Worm (Caenorhabditis elegans): ENCODE measurements around the gene bath-10.

bath-10 gene

ce11 chrII:3374779-3375178 lies at the start of gene bath-10:
bath-10 (plus strand) TSS chrII:3375079.
- TF ChIP-seq fkh-4 (tag; optimal IDR thresholded peaks at IDR 0.05; ENCODE audit: borderline replicate concordance) (no peak), unc-30 (tag; optimal IDR thresholded peaks at IDR 0.05) (no peak), ets-5 (GFP tag; IDR thresholded peaks at IDR 0.05) (no peak), alr-1 (tag; optimal IDR thresholded peaks at IDR 0.05; ENCODE audit: borderline replicate concordance) (no peak), hlh-4 (tag; optimal IDR thresholded peaks at IDR 0.05) (no peak), sptf-1 (tag; optimal IDR thresholded peaks at IDR 0.05) (no peak), lin-39 (tag; optimal IDR thresholded peaks at IDR 0.05) (no peak), efl-3 (GFP tag; optimal IDR thresholded peaks at IDR 0.05) (no peak), nhr-47 (tag; optimal IDR thresholded peaks at IDR 0.05) (no peak), isw-1 (GFP tag; IDR thresholded peaks at IDR 0.05) (no peak), nhr-20 (tag; optimal IDR thresholded peaks at IDR 0.05) (no peak), tlp-1 (tag; optimal IDR thresholded peaks at IDR 0.05) (no peak), lin-15B (tag; optimal IDR thresholded peaks at IDR 0.05) (no peak), nhr-11 (tag; optimal IDR thresholded peaks at IDR 0.05) (no peak), ceh-90 (tag; optimal IDR thresholded peaks at IDR 0.05) (no peak), mdl-1 (tag; optimal IDR thresholded peaks at IDR 0.05) (no peak)

ce11 chrII:3327104-3327503 lies 47.8 kb upstream of the bath-10 start, which contains the start of gene Y46D2A.3:
Y46D2A.3 (minus strand) TSS chrII:3327204.
- no peak for TF ChIP-seq sup-37 (GFP tag; optimal IDR thresholded peaks at IDR 0.05)
- TF ChIP-seq ama-1 (optimal IDR thresholded peaks at IDR 0.05) = no peak
- no peak for TF ChIP-seq C16A3.4 (tag; optimal IDR thresholded peaks at IDR 0.05)
- TF ChIP-seq sox-4 (tag; optimal IDR thresholded peaks at IDR 0.05) = no peak
- TF ChIP-seq fkh-8 (tag; optimal IDR thresholded peaks at IDR 0.05) = no peak
- no peak for TF ChIP-seq snpc-4 (tag; optimal IDR thresholded peaks at IDR 0.05)
- TF ChIP-seq lin-35 (GFP tag; optimal IDR thresholded peaks at IDR 0.05) = no peak
- no peak for TF ChIP-seq hpl-2 (GFP tag; optimal IDR thresholded peaks at IDR 0.05)
- no peak for TF ChIP-seq F16B12.6 (tag; optimal IDR thresholded peaks at IDR 0.05)
- TF ChIP-seq fos-1 (tag; optimal IDR thresholded peaks at IDR 0.05) = no peak
- TF ChIP-seq unc-86 (tag; optimal IDR thresholded peaks at IDR 0.05) = no peak
- no peak for TF ChIP-seq aha-1 (tag; optimal IDR thresholded peaks at IDR 0.05)
- TF ChIP-seq tlp-1 (tag; optimal IDR thresholded peaks at IDR 0.05) = no peak
- TF ChIP-seq irx-1 (tag; optimal IDR thresholded peaks at IDR 0.05) = no peak
- no peak for TF ChIP-seq mdl-1 (tag; optimal IDR thresholded peaks at IDR 0.05)
- TF ChIP-seq elt-3 (tag; optimal IDR thresholded peaks at IDR 0.05) = no peak
- no peak for TF ChIP-seq unc-62 (GFP tag; optimal IDR thresholded peaks at IDR 0.05)

- TF ChIP-seq hlh-4 (tag; optimal IDR thresholded peaks at IDR 0.05) (no peak), efl-3 (GFP tag; optimal IDR thresholded peaks at IDR 0.05) (no peak), ama-1 (optimal IDR thresholded peaks at IDR 0.05) (no peak), unc-98 (GFP tag; IDR thresholded peaks at IDR 0.05) (no peak), tbx-2 (tag; optimal IDR thresholded peaks at IDR 0.05) (no peak), nhr-237 (tag; optimal IDR thresholded peaks at IDR 0.05) (no peak), nhr-20 (tag; optimal IDR thresholded peaks at IDR 0.05) (no peak), jun-1 (tag; optimal IDR thresholded peaks at IDR 0.05) (no peak), egl-27 (tag; optimal IDR thresholded peaks at IDR 0.05) (no peak), skn-1 (tag; optimal IDR thresholded peaks at IDR 0.05) (no peak), ces-1 (GFP tag; optimal IDR thresholded peaks at IDR 0.05) (no peak), zip-4 (GFP tag; optimal IDR thresholded peaks at IDR 0.05) (no peak), sptf-1 (tag; optimal IDR thresholded peaks at IDR 0.05) (no peak), alr-1 (tag; optimal IDR thresholded peaks at IDR 0.05; ENCODE audit: borderline replicate concordance) (no peak)
Measured at ce11 chrII:3332039-3332438, 42.8 kb upstream of the bath-10 start, which contains the start of gene irld-27. irld-27 (plus strand) TSS chrII:3332339.

- TF ChIP-seq dsc-1 (tag; optimal IDR thresholded peaks at IDR 0.05) (no peak), nhr-76 (tag; optimal IDR thresholded peaks at IDR 0.05) (no peak), nhr-71 (tag; optimal IDR thresholded peaks at IDR 0.05) (no peak), fkh-10 (GFP tag; optimal IDR thresholded peaks at IDR 0.05) (no peak), mab-9 (GFP tag; IDR thresholded peaks at IDR 0.05) (no peak), snu-23 (GFP tag; optimal IDR thresholded peaks at IDR 0.05) (no peak), swsn-7 (tag; optimal IDR thresholded peaks at IDR 0.05) (no peak), tlp-1 (tag; optimal IDR thresholded peaks at IDR 0.05) (no peak), unc-130 (tag; optimal IDR thresholded peaks at IDR 0.05) (no peak), ceh-90 (tag; optimal IDR thresholded peaks at IDR 0.05) (no peak), pag-3 (tag; optimal IDR thresholded peaks at IDR 0.05; ENCODE audit: borderline replicate concordance, insufficient read depth) (no peak), unc-30 (tag; optimal IDR thresholded peaks at IDR 0.05) (no peak), grh-1 (GFP tag; IDR thresholded peaks at IDR 0.05) (no peak), nhr-84 (tag; optimal IDR thresholded peaks at IDR 0.05) (no peak), mef-2 (tag; optimal IDR thresholded peaks at IDR 0.05) (no peak)
Measured at ce11 chrII:3337039-3337438, 37.8 kb upstream of the bath-10 start, which contains the start of gene F14D2.19. F14D2.19 (minus strand) TSS chrII:3337139.

Data from whole organism, L1 larva.